Worm (Caenorhabditis elegans) whole organism, midembryonic: Measurements from ENCODE around the gene col-179.

ENCODE experiments used
- cog-1 ChIP-seq: sonication (generic microtip); optimal IDR thresholded peaks from 2 replicates; lab custom pipeline; 2016; ENCODE audit warnings: missing genetic modification characterization, missing compliant biosample characterization
- klf-2 ChIP-seq: fragments of 200-800 bp; sonication (Bioruptor generic); conservative IDR thresholded peaks from 2 replicates; pipeline ENCODE4 v1.3.6; 2022; ENCODE audit warnings: missing genetic modification reagents, missing genetic modification characterization, missing compliant biosample characterization
- med-1 ChIP-seq: sonication (generic microtip); optimal IDR thresholded peaks from 2 replicates; lab custom pipeline; 2017; ENCODE audit warnings: missing genetic modification characterization, mild to moderate bottlenecking, missing compliant biosample characterization, antibody characterized with exemption, missing genetic modification reagents; ENCODE audit not compliant: insufficient read depth
- ref-1 ChIP-seq: fragments of 200-800 bp; sonication (Bioruptor generic); conservative IDR thresholded peaks from 2 replicates; pipeline ENCODE4 v1.3.6; 2022; ENCODE audit warnings: missing genetic modification reagents, missing genetic modification characterization, missing compliant biosample characterization
- ztf-23 ChIP-seq: fragments of 200-800 bp; sonication (Bioruptor generic); IDR thresholded peaks from 2 replicates; pipeline ENCODE4 v1.3.6; 2022; ENCODE audit warnings: missing genetic modification reagents, missing genetic modification characterization, missing compliant biosample characterization

- no peak for TF ChIP-seq med-1
- TF ChIP-seq klf-2 (GFP tag; lab: Robert Waterston, UW) = no peak
- no peak for TF ChIP-seq cog-1 (tag; lab: Kevin White, UChicago)
- TF ChIP-seq ztf-23 = no peak
- no peak for TF ChIP-seq ref-1 (GFP tag; lab: Robert Waterston, UW)
Measured at ce11 chrX:11152720-11153119, 48.5 kb upstream of the col-179 start, which contains the start of the genes C05C9.3 and C05C9.2.
